Fruit fly (Drosophila melanogaster) whole organism, prepupa: Measurements from ENCODE around the gene Sfp33A4.

ENCODE experiments used
- Blimp-1 ChIP-seq: fragments of 200-800 bp; sonication (Bioruptor generic); optimal IDR thresholded peaks from 3 replicates; lab custom pipeline; 2017; ENCODE audit warnings: missing biosample characterization, missing genetic modification characterization, mild to moderate bottlenecking, moderate library complexity, missing genetic modification reagents
- CG10669 ChIP-seq: fragments of 200-800 bp; sonication (Bioruptor generic); optimal IDR thresholded peaks from 3 replicates; lab custom pipeline; 2018; ENCODE audit warnings: missing biosample characterization, mild to moderate bottlenecking, missing genetic modification characterization, moderate library complexity
- CG11294 ChIP-seq: fragments of 200-800 bp; sonication (Bioruptor generic); IDR thresholded peaks from 2 replicates; pipeline ENCODE4 v1.3.6; 2022; ENCODE audit warnings: missing biosample characterization, missing genetic modification characterization
- CG11762 ChIP-seq: fragments of 200-800 bp; sonication (Bioruptor generic); optimal IDR thresholded peaks from 3 replicates; lab custom pipeline; 2016; ENCODE audit warnings: missing biosample characterization, missing genetic modification characterization; ENCODE audit not compliant: insufficient read depth
- CG11902 ChIP-seq: fragments of 200-800 bp; sonication (Bioruptor generic); optimal IDR thresholded peaks from 3 replicates; lab custom pipeline; 2016; ENCODE audit warnings: missing biosample characterization, missing genetic modification characterization
- CG15336 ChIP-seq: fragments of 200-800 bp; sonication (Bioruptor generic); IDR thresholded peaks from 2 replicates; pipeline ENCODE4 v1.3.6; 2022; ENCODE audit warnings: missing biosample characterization, missing genetic modification characterization
- CG16779 ChIP-seq: fragments of 200-800 bp; sonication (Bioruptor generic); optimal IDR thresholded peaks from 3 replicates; lab custom pipeline; 2017; ENCODE audit warnings: missing biosample characterization, mild to moderate bottlenecking, missing genetic modification characterization
- CG3032 ChIP-seq: fragments of 200-800 bp; optimal IDR thresholded peaks from 2 replicates; lab custom pipeline; 2019; ENCODE audit warnings: missing biosample characterization, mild to moderate bottlenecking, missing genetic modification characterization, moderate library complexity
- CG31627 ChIP-seq: fragments of 200-800 bp; sonication (Bioruptor generic); optimal IDR thresholded peaks from 3 replicates; lab custom pipeline; 2016; ENCODE audit warnings: missing biosample characterization, missing genetic modification characterization
- CG32006 ChIP-seq: fragments of 200-800 bp; sonication (Bioruptor generic); optimal IDR thresholded peaks from 3 replicates; lab custom pipeline; 2017; ENCODE audit warnings: missing biosample characterization, mild to moderate bottlenecking, missing genetic modification characterization
- CG34406 ChIP-seq: fragments of 200-800 bp; sonication (Bioruptor generic); optimal IDR thresholded peaks from 3 replicates; lab custom pipeline; 2016; ENCODE audit warnings: missing biosample characterization, missing genetic modification characterization
- CG6808 ChIP-seq: fragments of 200-800 bp; sonication (Bioruptor generic); optimal IDR thresholded peaks from 3 replicates; lab custom pipeline; 2017; ENCODE audit warnings: missing biosample characterization, missing genetic modification characterization, mild to moderate bottlenecking, moderate library complexity, missing genetic modification reagents
- CG8632 ChIP-seq: fragments of 200-800 bp; sonication (Bioruptor generic); optimal IDR thresholded peaks from 3 replicates; lab custom pipeline; 2016; ENCODE audit warnings: missing biosample characterization, missing genetic modification characterization
- Eip78C ChIP-seq: fragments of 200-800 bp; sonication (Bioruptor generic); peaks from one replicate; lab custom pipeline; 2016; ENCODE audit warnings: missing biosample characterization, missing genetic modification characterization
- Ets21C ChIP-seq: fragments of 200-800 bp; sonication (Bioruptor generic); optimal IDR thresholded peaks from 3 replicates; lab custom pipeline; 2016; ENCODE audit warnings: missing biosample characterization, missing genetic modification characterization
- Hr38 ChIP-seq: sonication (Bioruptor generic); optimal IDR thresholded peaks from 2 replicates; lab custom pipeline; 2016; ENCODE audit warnings: missing biosample characterization, missing genetic modification characterization
- Hr39 ChIP-seq: fragments of 200-800 bp; sonication (Bioruptor generic); optimal IDR thresholded peaks from 2 replicates; lab custom pipeline; 2016; ENCODE audit warnings: missing biosample characterization, missing genetic modification characterization
- Lpt ChIP-seq: fragments of 200-800 bp; sonication (Bioruptor generic); optimal IDR thresholded peaks from 3 replicates; lab custom pipeline; 2016; ENCODE audit warnings: missing biosample characterization, missing genetic modification characterization
- Met ChIP-seq: fragments of 200-800 bp; sonication (Bioruptor generic); optimal IDR thresholded peaks from 3 replicates; lab custom pipeline; 2016; ENCODE audit warnings: missing biosample characterization, missing genetic modification characterization
- Sox15 ChIP-seq: fragments of 200-800 bp; sonication (Bioruptor generic); optimal IDR thresholded peaks from 3 replicates; lab custom pipeline; 2016; ENCODE audit warnings: missing biosample characterization, missing genetic modification characterization
- achi ChIP-seq: fragments of 200-800 bp; sonication (Bioruptor generic); optimal IDR thresholded peaks from 3 replicates; lab custom pipeline; 2016; ENCODE audit warnings: missing biosample characterization, missing genetic modification characterization
- dac ChIP-seq: fragments of 200-800 bp; sonication (Bioruptor generic); optimal IDR thresholded peaks from 2 replicates; lab custom pipeline; 2017; ENCODE audit warnings: missing biosample characterization, mild to moderate bottlenecking, missing genetic modification characterization
- eg ChIP-seq: fragments of 200-800 bp; sonication (Bioruptor generic); IDR thresholded peaks from 3 replicates; pipeline ENCODE4 v1.3.6; 2022; ENCODE audit warnings: missing biosample characterization, missing genetic modification characterization
- fd59A ChIP-seq: fragments of 200-800 bp; sonication (Bioruptor generic); optimal IDR thresholded peaks from 2 replicates; lab custom pipeline; 2017; ENCODE audit warnings: missing biosample characterization, mild to moderate bottlenecking, missing genetic modification characterization, missing genetic modification reagents
- fkh ChIP-seq: fragments of 200-800 bp; sonication (Bioruptor generic); optimal IDR thresholded peaks from 3 replicates; lab custom pipeline; 2017; ENCODE audit warnings: missing biosample characterization, mild to moderate bottlenecking, missing genetic modification characterization, moderate library complexity
- lz ChIP-seq: fragments of 200-800 bp; sonication (Bioruptor generic); optimal IDR thresholded peaks from 3 replicates; lab custom pipeline; 2016; ENCODE audit warnings: missing biosample characterization, missing genetic modification characterization
- net ChIP-seq: fragments of 200-800 bp; sonication (Bioruptor generic); optimal IDR thresholded peaks from 3 replicates; lab custom pipeline; 2016; ENCODE audit warnings: missing biosample characterization, missing genetic modification characterization
- pdm3 ChIP-seq: fragments of 200-800 bp; sonication (Bioruptor generic); optimal IDR thresholded peaks from 3 replicates; lab custom pipeline; 2016; ENCODE audit warnings: missing biosample characterization, missing genetic modification characterization
- salr ChIP-seq, 2 experiments: fragments of 200-800 bp; sonication (Bioruptor generic); optimal IDR thresholded peaks; 3 replicates each; lab custom pipeline; 2016 to 2018; ENCODE audit warnings: missing biosample characterization in 2 of 2, missing genetic modification characterization in 2 of 2, mild to moderate bottlenecking in 1 of 2
- spab ChIP-seq: fragments of 200-800 bp; sonication (Bioruptor generic); optimal IDR thresholded peaks from 2 replicates; lab custom pipeline; 2017; ENCODE audit warnings: missing biosample characterization, mild to moderate bottlenecking, missing genetic modification characterization, missing genetic modification reagents
- ss ChIP-seq, 2 experiments: fragments of 200-800 bp; sonication (Bioruptor generic); optimal IDR thresholded peaks; 2 replicates in 1 of 2; 3 replicates in 1 of 2; lab custom pipeline; 2017 to 2018; ENCODE audit warnings: mild to moderate bottlenecking in 2 of 2, missing biosample characterization in 2 of 2, missing genetic modification characterization in 2 of 2, moderate library complexity in 1 of 2
- svp ChIP-seq: fragments of 200-800 bp; sonication (Bioruptor generic); peaks from one replicate; lab custom pipeline; 2016; ENCODE audit warnings: missing biosample characterization, missing genetic modification characterization
- vri ChIP-seq: fragments of 200-800 bp; sonication (Bioruptor generic); optimal IDR thresholded peaks from 3 replicates; lab custom pipeline; 2016; ENCODE audit warnings: missing biosample characterization, mild to moderate bottlenecking, missing genetic modification characterization

The Sfp33A4 gene

DNA sequence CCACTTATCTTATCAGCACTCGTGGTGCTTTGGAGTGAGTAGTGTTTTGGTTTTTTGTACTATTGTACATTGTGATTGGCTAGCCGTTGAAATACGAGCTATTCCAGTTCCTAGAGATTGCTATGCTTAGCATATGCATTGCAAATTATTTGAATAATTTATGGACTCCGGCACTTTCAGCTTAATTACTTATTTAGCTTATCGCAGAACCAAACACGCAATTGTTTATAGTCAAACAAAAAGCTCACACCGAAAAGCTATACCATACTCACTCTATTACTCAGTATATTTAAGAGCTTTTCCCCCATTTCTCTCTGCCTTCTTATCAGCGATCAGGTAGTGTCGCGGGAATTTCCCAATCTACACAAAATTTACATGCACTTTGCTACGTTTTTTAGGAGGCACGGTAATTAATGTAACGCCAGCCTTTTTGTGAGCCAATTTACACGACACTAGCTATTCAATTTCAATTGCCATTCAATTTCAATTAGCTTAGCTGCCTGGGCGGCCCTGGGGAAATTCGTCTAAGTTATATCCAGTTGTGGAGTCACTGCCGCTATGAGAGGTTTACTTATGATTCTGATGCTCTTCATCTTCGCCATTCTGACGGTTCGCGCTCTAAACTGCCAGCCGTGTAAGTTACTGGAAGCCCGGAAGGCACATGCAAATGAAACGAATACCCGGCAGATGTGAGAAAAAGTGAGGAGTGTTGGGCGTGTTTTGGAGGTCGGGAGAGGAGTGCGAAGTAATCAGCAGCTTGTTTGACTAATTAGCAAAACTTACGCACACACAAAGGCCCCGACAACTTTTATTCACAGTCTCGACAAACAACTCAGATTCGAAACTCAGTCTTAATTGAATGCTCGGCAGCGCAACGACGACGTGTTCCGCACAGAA, 5.5 kb downstream of the Sfp33A4 start, which contains the start of the genes CG44008, CG14933, CG46426 and CG42486:
Gene CG44008, minus strand, starts transcription at position 155 of the 897 bp plus-strand sequence.
Gene CG14933, plus strand, starts transcription at position 538 of the 897 bp plus-strand sequence.
Gene CG46426, plus strand, starts transcription at position 538 of the 897 bp plus-strand sequence.
Gene CG42486, plus strand, starts transcription at position 847 of the 897 bp plus-strand sequence.
- TF ChIP-seq Lpt (GFP tag; lab: Kevin White, UChicago) (no peak), fkh (GFP tag; lab: Kevin White, UChicago) (peak; percentile 60), vri (GFP tag; lab: Kevin White, UChicago) (peak; percentile 17)

DNA sequence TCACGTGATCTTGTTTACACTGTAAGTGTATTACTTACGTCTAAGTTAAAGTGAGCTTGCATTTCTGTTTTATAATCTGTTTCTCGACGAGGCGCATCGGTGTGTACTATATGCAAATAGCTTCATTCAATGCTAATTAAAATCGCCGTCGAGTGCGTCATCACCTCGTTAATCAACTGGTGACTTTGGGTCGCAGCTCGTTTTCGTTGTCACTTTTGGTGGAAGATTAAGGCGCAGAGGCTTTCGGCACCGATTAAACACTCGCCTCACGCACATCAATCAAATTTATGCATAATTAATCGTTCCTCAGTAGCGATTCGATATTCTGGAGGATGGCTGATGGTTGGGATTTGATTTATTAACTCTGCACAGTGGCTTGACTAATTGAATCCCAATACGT, 7.2 kb downstream of the Sfp33A4 start:
- TF ChIP-seq svp (GFP tag; lab: Kevin White, UChicago) (peak; percentile 90), Eip78C (GFP tag; lab: Kevin White, UChicago) (no peak), CG11762 (no peak)

DNA sequence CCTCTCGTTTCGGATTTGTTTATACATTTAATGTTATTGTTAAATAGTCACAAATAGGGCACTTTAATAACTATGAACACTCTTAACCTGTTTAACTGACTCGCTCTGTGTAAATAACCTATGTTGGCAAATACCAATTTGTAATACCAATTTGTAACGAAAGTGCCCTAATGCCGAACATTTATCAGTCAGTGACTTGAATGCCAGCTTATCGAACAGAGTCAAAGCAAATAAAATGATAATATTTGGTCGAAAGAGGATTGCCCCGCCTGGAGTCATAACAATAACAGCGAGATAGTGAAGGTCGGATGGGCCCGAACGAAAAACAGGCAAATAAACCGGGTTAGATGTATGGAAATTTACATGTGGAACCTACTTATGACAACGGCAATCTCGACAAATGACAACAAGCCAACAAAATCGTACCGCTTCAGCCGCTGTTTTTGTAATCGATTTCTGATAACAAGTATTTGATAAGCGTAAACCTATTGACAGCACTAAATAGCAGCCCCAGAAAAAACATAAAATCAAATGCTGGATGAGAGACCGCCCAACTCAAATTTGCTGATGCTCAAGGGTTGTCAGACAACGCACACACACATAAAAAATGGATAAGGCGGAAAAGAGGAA, 8.2 kb downstream of the Sfp33A4 start:
- TF ChIP-seq CG16779 (tag; lab: Kevin White, UChicago): no peak
- TF ChIP-seq fkh (GFP tag; lab: Kevin White, UChicago): peak; percentile 85
- TF ChIP-seq CG3032 (tag; lab: Kevin White, UChicago): no peak
- peak; percentile 71 for TF ChIP-seq svp (GFP tag; lab: Kevin White, UChicago)
- TF ChIP-seq vri (GFP tag; lab: Kevin White, UChicago): peak; percentile 65

DNA sequence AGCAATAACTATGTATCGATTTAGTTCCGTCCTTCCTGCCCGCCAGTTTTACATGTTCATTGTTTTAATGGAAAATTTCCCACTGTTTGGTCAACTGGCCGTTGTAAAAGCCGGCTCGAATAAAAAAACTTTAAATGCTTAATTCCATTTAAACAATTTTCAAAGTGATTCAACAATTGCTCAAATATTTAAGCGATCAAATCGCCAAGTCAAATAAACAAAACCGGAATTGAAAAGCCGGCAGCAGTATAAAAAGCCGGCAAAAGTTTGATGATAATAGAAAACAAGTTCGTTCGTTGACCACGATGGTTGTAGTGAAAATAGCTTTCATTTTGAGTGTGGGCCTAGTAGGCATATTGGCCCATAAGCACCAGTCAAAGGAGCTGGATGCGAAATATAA, 9.9 kb downstream of the Sfp33A4 start, which contains the start of gene Mal-B1:
Gene Mal-B1, plus strand, starts transcription at position 301 of the 400 bp plus-strand sequence.
- TF ChIP-seq CG31627 (GFP tag; lab: Kevin White, UChicago) (no peak), CG11294 (no peak), Blimp-1 (no peak), CG6808 (GFP tag; lab: Kevin White, UChicago) (no peak)

DNA sequence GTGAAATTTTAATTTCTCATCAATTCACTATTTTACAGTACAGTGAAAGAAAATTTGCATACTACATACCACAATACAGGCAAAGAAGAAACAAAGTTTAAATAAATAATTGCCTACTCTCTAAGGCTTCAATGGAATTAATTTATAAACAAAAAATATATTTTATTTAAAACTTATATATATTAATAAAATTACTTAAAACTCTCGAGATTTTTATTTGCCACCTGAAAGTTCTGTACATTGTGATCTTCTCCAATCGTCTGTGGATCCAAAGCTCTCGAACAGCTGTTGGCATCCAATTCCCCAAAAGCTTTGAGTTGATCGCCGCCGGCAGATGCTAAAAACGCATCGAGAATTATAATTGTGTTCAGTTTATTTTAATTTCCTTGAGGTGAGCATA, 12.6 kb downstream of the Sfp33A4 start, which contains the start of gene Mal-B2:
Gene Mal-B2, plus strand, starts transcription at position 301 of the 400 bp plus-strand sequence.
- TF ChIP-seq CG15336 (GFP tag; lab: Robert Waterston, UW) (no peak), CG34406 (no peak), achi (GFP tag; lab: Kevin White, UChicago) (no peak), Hr38 (GFP tag; lab: Kevin White, UChicago) (no peak), dac (no peak), Hr39 (GFP tag; lab: Kevin White, UChicago) (no peak), CG11902 (GFP tag; lab: Kevin White, UChicago) (no peak)

DNA sequence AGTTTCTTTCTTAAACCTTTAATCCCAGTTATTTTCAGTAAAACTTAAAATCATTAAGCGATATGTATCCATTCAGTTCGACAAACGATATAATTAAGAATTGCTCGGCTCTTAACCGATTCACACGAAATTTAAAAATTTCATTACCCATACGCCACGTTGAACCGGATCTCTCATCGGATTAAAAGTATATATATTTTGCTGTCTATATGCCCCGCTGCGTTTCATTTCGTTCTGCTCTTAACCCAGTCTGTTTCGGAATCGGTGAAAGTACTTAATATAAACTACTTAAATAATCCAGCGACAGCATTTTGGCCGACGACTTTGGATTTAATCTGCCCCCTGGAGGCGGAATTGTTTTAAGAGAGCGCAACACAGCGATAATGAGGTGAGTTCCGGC, 16.1 kb downstream of the Sfp33A4 start, which contains the start of gene CG42751:
Gene CG42751, plus strand, starts transcription at position 301 of the 400 bp plus-strand sequence.
- TF ChIP-seq CG3032 (tag; lab: Kevin White, UChicago) (no peak), fkh (GFP tag; lab: Kevin White, UChicago) (no peak), CG8632 (GFP tag; lab: Kevin White, UChicago) (no peak), spab (GFP tag; lab: Kevin White, UChicago) (no peak), CG34406 (no peak), Hr39 (GFP tag; lab: Kevin White, UChicago) (no peak)

DNA sequence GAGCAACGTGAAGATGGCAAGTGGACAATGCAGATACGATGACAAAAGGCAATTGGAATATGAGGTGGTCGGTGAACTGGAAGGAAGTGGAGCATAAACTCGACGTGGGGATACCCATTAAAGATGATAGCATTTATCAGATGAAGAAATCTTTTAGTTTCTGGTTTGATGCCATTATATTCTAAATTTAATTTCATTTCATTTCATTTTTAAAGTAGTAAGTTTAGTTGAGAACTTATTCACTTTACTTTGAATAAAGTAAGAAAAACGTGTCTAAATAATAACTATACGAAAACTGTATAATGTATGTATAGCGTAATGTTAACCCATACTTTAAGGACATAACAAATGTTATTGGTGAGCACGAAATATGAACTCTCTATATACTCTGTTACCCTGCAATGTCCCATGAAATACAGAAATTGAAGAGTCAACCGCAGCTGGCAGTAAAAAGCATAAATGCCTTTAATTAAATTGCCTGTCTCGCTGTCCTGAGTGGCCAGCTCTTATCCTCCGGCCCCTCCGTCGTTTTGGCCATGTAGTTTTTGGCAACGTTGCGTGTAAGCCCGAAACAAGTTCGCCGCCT, 33.9 kb downstream of the Sfp33A4 start:
- TF ChIP-seq Sox15 (GFP tag; lab: Kevin White, UChicago) (peak; percentile 24), pdm3 (GFP tag; lab: Kevin White, UChicago) (peak; percentile 56), CG3032 (tag; lab: Kevin White, UChicago) (peak; percentile 23), Ets21C (GFP tag; lab: Kevin White, UChicago) (peak; percentile 25), Blimp-1 (no peak), CG11762 (peak; percentile 16), salr (GFP tag; optimal IDR thresholded peaks at IDR 0.05; lab: Kevin White, UChicago) (peak in 1 of 2 experiments; percentile 5), CG10669 (GFP tag; lab: Kevin White, UChicago) (peak; percentile 39), net (GFP tag; lab: Kevin White, UChicago) (no peak), Met (peak; percentile 64), Lpt (GFP tag; lab: Kevin White, UChicago) (no peak), fd59A (peak; percentile 9), CG32006 (GFP tag; lab: Kevin White, UChicago) (peak; percentile 11), ss (GFP tag; optimal IDR thresholded peaks at IDR 0.05; lab: Kevin White, UChicago) (peak in 1 of 2 experiments; percentile 56), lz (peak; percentile 66), CG8632 (GFP tag; lab: Kevin White, UChicago) (peak; percentile 49), Hr38 (GFP tag; lab: Kevin White, UChicago) (no peak), eg (GFP tag; lab: Robert Waterston, UW) (no peak)
